Fruit fly (Drosophila melanogaster): Measurements from ENCODE around the gene dgt1.

- TF ChIP-seq sv (GFP tag; optimal IDR thresholded peaks at IDR 0.05) (no peak), Mio (GFP tag; optimal IDR thresholded peaks at IDR 0.05) (no peak), Dfd (GFP tag; optimal IDR thresholded peaks at IDR 0.05) (no peak), HLH106 (tag; optimal IDR thresholded peaks at IDR 0.05) (no peak), pan (optimal IDR thresholded peaks at IDR 0.05) (no peak), Rel (GFP tag; optimal IDR thresholded peaks at IDR 0.05) (no peak), Rel (tag; optimal IDR thresholded peaks at IDR 0.05) (no peak), Hnf4 (GFP tag; optimal IDR thresholded peaks at IDR 0.05) (no peak), fru (GFP tag; optimal IDR thresholded peaks at IDR 0.05) (no peak), Vsx2 (GFP tag; optimal IDR thresholded peaks at IDR 0.05; ENCODE audit: partially characterized antibody) (no peak), woc (GFP tag; optimal IDR thresholded peaks at IDR 0.05) (no peak), foxo (GFP tag; optimal IDR thresholded peaks at IDR 0.05) (no peak), OdsH (GFP tag; optimal IDR thresholded peaks at IDR 0.05) (no peak)
Observed at dm6 chr3R:29869350-29869688, 12.0 kb upstream of the dgt1 start, which contains the start of gene CG34133.
